Worm (Caenorhabditis elegans) whole organism, young adult: ENCODE results near the gene srd-45.

Experiments
- F22D6.2 ChIP-seq: sonication (generic microtip); optimal IDR thresholded peaks from 2 replicates; lab custom pipeline; 2016; ENCODE audit warnings: mild to moderate bottlenecking, missing genetic modification characterization, missing compliant biosample characterization
- Y95B8A.8 ChIP-seq: fragments of 200-800 bp; sonication (Bioruptor generic); IDR thresholded peaks from 2 replicates; pipeline ENCODE4 v1.3.6; 2022; ENCODE audit warnings: missing genetic modification reagents, missing genetic modification characterization, missing compliant biosample characterization
- ama-1 ChIP-seq, 3 experiments: fragments of 150-350 bp in 1 of 3; sonication (generic microtip) in 2 of 3; optimal IDR thresholded peaks; 2 replicates each; lab custom pipeline; 2014 to 2018; ENCODE audit warnings: missing biosample characterization in 2 of 3, missing genetic modification characterization in 2 of 3, missing genetic modification reagents in 2 of 3
- aptf-2 ChIP-seq: fragments of 200-800 bp; sonication (Bioruptor generic); conservative IDR thresholded peaks from 2 replicates; pipeline ENCODE4 v1.3.6; 2022; ENCODE audit warnings: missing genetic modification reagents, missing genetic modification characterization, missing compliant biosample characterization
- attf-3 ChIP-seq: fragments of 200-800 bp; sonication (Bioruptor generic); conservative IDR thresholded peaks from 2 replicates; pipeline ENCODE4 v1.3.6; 2022; ENCODE audit warnings: missing genetic modification reagents, missing genetic modification characterization, missing compliant biosample characterization
- lir-1 ChIP-seq: fragments of 200-800 bp; sonication (Bioruptor generic); conservative IDR thresholded peaks from 2 replicates; pipeline ENCODE4 v1.3.6; 2022; ENCODE audit warnings: missing genetic modification reagents, missing genetic modification characterization, missing compliant biosample characterization
- nhr-27 ChIP-seq: fragments of 200-800 bp; sonication (Bioruptor generic); optimal IDR thresholded peaks from 2 replicates; lab custom pipeline; 2018; ENCODE audit warnings: mild to moderate bottlenecking, missing genetic modification characterization, moderate library complexity, missing compliant biosample characterization
- rpc-1 ChIP-seq, 2 experiments: fragments of 150-350 bp in 1 of 2; sonication (generic microtip) in 1 of 2; optimal IDR thresholded peaks; 2 replicates each; lab custom pipeline; 2014 to 2018; ENCODE audit warnings: missing biosample characterization in 1 of 2, missing genetic modification characterization in 1 of 2, missing genetic modification reagents in 1 of 2, missing genotype in 1 of 2
- sdz-38 ChIP-seq: sonication (generic microtip); optimal IDR thresholded peaks from 2 replicates; lab custom pipeline; 2016; ENCODE audit warnings: missing genotype, missing genetic modification characterization, missing compliant biosample characterization
- snpc-1.3 ChIP-seq: sonication (generic microtip); optimal IDR thresholded peaks from 2 replicates; lab custom pipeline; 2017; ENCODE audit warnings: missing genetic modification characterization, mild to moderate bottlenecking, missing compliant biosample characterization, antibody characterized with exemption, moderate library complexity, missing genotype, missing genetic modification reagents; ENCODE audit not compliant: insufficient read depth

The srd-45 gene

ce11 chrX:12375783-12376182, 47.0 kb downstream of the srd-45 start:
- no peak for TF ChIP-seq F22D6.2 (tag; lab: Kevin White, UChicago)
- TF ChIP-seq aptf-2 (GFP tag; lab: Robert Waterston, UW), result no peak
- no peak for TF ChIP-seq snpc-1.3 (tag; lab: Kevin White, UChicago)
- TF ChIP-seq Y95B8A.8 (GFP tag; lab: Robert Waterston, UW), result no peak

- TF ChIP-seq attf-3 (GFP tag; lab: Robert Waterston, UW) (no peak), sdz-38 (tag; lab: Kevin White, UChicago) (no peak), ama-1 (optimal IDR thresholded peaks at IDR 0.05; lab: Kevin White, UChicago) (no peak), ama-1 (GFP tag; optimal IDR thresholded peaks at IDR 0.05; lab: Kevin White, UChicago) (no peak), rpc-1 (optimal IDR thresholded peaks at IDR 0.05; lab: Kevin White, UChicago) (no peak), rpc-1 (tag; optimal IDR thresholded peaks at IDR 0.05; lab: Kevin White, UChicago) (no peak), lir-1 (no peak), nhr-27 (tag; lab: Kevin White, UChicago) (no peak)
Measured at ce11 chrX:12378293-12378692, 49.5 kb downstream of the srd-45 start, which contains the start of gene glb-13. Gene glb-13, minus strand, starts transcription at chrX:12378393.
